Fruit fly (Drosophila melanogaster): Measurements from ENCODE around the gene sty.
A peak's percentile ranks its signal among the peaks of the same experiment; 100 is the strongest.

The sty gene

DNA sequence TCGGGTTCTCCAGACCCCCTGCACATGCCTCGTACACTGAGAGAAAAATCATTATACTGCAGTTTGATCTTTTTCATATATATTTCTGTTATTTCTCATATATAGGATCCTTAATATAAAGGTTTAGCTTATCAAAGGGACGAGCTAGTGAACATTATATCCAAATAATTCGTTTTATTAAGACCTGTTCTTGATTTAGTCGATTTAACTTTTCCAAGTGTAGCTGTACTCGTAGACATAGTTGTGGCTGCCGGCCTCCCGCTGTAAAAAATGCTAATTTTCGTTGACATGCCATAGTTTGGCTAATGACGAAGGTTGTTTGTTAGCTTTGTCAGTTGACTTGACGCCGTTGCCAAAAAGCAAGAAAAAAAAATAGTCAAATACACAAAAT, 42.3 kb downstream of the sty start (continued):
- TF ChIP-seq wor (GFP tag; IDR thresholded peaks at IDR 0.05), result peak; percentile 64
- TF ChIP-seq Meics (GFP tag; optimal IDR thresholded peaks at IDR 0.05), result peak; percentile 85
- TF ChIP-seq CG10267 (tag; optimal IDR thresholded peaks at IDR 0.05), result peak; percentile 85
- TF ChIP-seq dpn (GFP tag; optimal IDR thresholded peaks at IDR 0.05), result peak; percentile 76 to 80
- no peak for TF ChIP-seq gt (GFP tag; IDR thresholded peaks at IDR 0.05)
- TF ChIP-seq CG2199 (GFP tag; IDR thresholded peaks at IDR 0.05), result 0 out of 3 replicates have a peak, but pooled peaks have one; percentile 57
- no peak for TF ChIP-seq pros (GFP tag; optimal IDR thresholded peaks at IDR 0.05)
- peak; percentile 89 for TF ChIP-seq CG1603 (tag; optimal IDR thresholded peaks at IDR 0.05)
- TF ChIP-seq CG10147 (GFP tag; optimal IDR thresholded peaks at IDR 0.05), result peak; percentile 88
- no peak for TF ChIP-seq CG13287 (GFP tag; IDR thresholded peaks at IDR 0.05; ENCODE audit: partially characterized antibody)
- peak; percentile 82 for TF ChIP-seq CG17385 (GFP tag; optimal IDR thresholded peaks at IDR 0.05)
- TF ChIP-seq NFAT (GFP tag; IDR thresholded peaks at IDR 0.05), result peak; percentile 79
- TF ChIP-seq C15 (GFP tag; IDR thresholded peaks at IDR 0.05), result peak; percentile 78; the same call in 2 of the 3 replicates
- peak; percentile 40 for TF ChIP-seq crc (GFP tag; optimal IDR thresholded peaks at IDR 0.05)
- no peak for TF ChIP-seq insv (GFP tag; optimal IDR thresholded peaks at IDR 0.05)
- TF ChIP-seq org-1 (GFP tag; optimal IDR thresholded peaks at IDR 0.05), result peak; percentile 79
- peak; percentile 69 for TF ChIP-seq CG6854 (GFP tag; optimal IDR thresholded peaks at IDR 0.05)
- peak; percentile 92 for TF ChIP-seq CG7839 (tag; optimal IDR thresholded peaks at IDR 0.05)
- peak; percentile 68 for TF ChIP-seq nau (GFP tag; optimal IDR thresholded peaks at IDR 0.05)
- peak; percentile 63 for TF ChIP-seq CG8281 (tag; optimal IDR thresholded peaks at IDR 0.05)
- TF ChIP-seq exex (tag; optimal IDR thresholded peaks at IDR 0.05), result peak; percentile 46
- TF ChIP-seq Ets97D (GFP tag; optimal IDR thresholded peaks at IDR 0.05), result peak; percentile 49
- TF ChIP-seq wdn (GFP tag; IDR thresholded peaks at IDR 0.05), result peak; percentile 85
- TF ChIP-seq Hmr (GFP tag; optimal IDR thresholded peaks at IDR 0.05), result peak; percentile 85
- peak; percentile 73 for TF ChIP-seq trem (tag; optimal IDR thresholded peaks at IDR 0.05)
- TF ChIP-seq Sin3A (optimal IDR thresholded peaks at IDR 0.05), result no peak
- no peak for TF ChIP-seq Dfd (GFP tag; optimal IDR thresholded peaks at IDR 0.05)
- TF ChIP-seq CG11456 (GFP tag; IDR thresholded peaks at IDR 0.05), result peak; percentile 81
- TF ChIP-seq Sox102F (GFP tag; optimal IDR thresholded peaks at IDR 0.05), result peak; percentile 87
- peak in 1 of 2 experiments; percentile 55 for TF ChIP-seq Hr78 (GFP tag; optimal IDR thresholded peaks at IDR 0.05)
- peak; percentile 81 for TF ChIP-seq al (GFP tag; IDR thresholded peaks at IDR 0.05)
- peak; percentile 86 for TF ChIP-seq CG14710 (tag; optimal IDR thresholded peaks at IDR 0.05)
- no peak for TF ChIP-seq br (optimal IDR thresholded peaks at IDR 0.05)
- peak; percentile 71 for TF ChIP-seq CG7357 (GFP tag; IDR thresholded peaks at IDR 0.05)
- peak; percentile 73 for TF ChIP-seq ERR (GFP tag; optimal IDR thresholded peaks at IDR 0.05)
- peak; percentile 80 for TF ChIP-seq salm (tag; optimal IDR thresholded peaks at IDR 0.05)
- TF ChIP-seq B-H1 (GFP tag; IDR thresholded peaks at IDR 0.05), result peak; percentile 77
- TF ChIP-seq Atf-2 (GFP tag; optimal IDR thresholded peaks at IDR 0.05), result peak; percentile 70
- peak; percentile 70 for TF ChIP-seq CG12236 (GFP tag; optimal IDR thresholded peaks at IDR 0.05)
- no peak for TF ChIP-seq toy (GFP tag; IDR thresholded peaks at IDR 0.05)
- peak; percentile 91 for TF ChIP-seq CG2678 (tag; optimal IDR thresholded peaks at IDR 0.05)
- TF ChIP-seq sima (GFP tag; optimal IDR thresholded peaks at IDR 0.05), result peak; percentile 66
- peak; percentile 64 for TF ChIP-seq ewg (GFP tag; optimal IDR thresholded peaks at IDR 0.05)
- peak; percentile 62 for TF ChIP-seq CG7987 (GFP tag; optimal IDR thresholded peaks at IDR 0.05)
- TF ChIP-seq CG15696 (tag; optimal IDR thresholded peaks at IDR 0.05), result peak; percentile 86
- TF ChIP-seq Ssrp (tag; optimal IDR thresholded peaks at IDR 0.05), result peak; percentile 86
- TF ChIP-seq MTF-1 (GFP tag; optimal IDR thresholded peaks at IDR 0.05; ENCODE audit: borderline replicate concordance), result peak; percentile 47
- TF ChIP-seq gro (GFP tag; optimal IDR thresholded peaks at IDR 0.05), result peak; percentile 85
- no peak for TF ChIP-seq lov (optimal IDR thresholded peaks at IDR 0.05)
- peak; percentile 83 for TF ChIP-seq lov (GFP tag; IDR thresholded peaks at IDR 0.05)
- peak; percentile 24 for TF ChIP-seq Sry-β (GFP tag; optimal IDR thresholded peaks at IDR 0.05)
